Fruit fly (Drosophila melanogaster) whole organism, embryonic: ENCODE results near the gene CG31459.

Experiments used
- ATbp ChIP-seq: fragments of 200-800 bp; sonication (Bioruptor generic); optimal IDR thresholded peaks from 2 replicates; lab custom pipeline; 2017; ENCODE audit warnings: missing biosample characterization, mild to moderate bottlenecking, missing genetic modification characterization, missing genetic modification reagents
- Adf1 ChIP-seq: fragments of 200-800 bp; sonication (Bioruptor generic); IDR thresholded peaks from 2 replicates; pipeline ENCODE4 v1.3.6; 2022; ENCODE audit warnings: missing biosample characterization, missing genetic modification characterization
- Atf6 ChIP-seq: fragments of 200-800 bp; sonication (Bioruptor generic); IDR thresholded peaks from 2 replicates; pipeline ENCODE4 v1.3.6; 2022; ENCODE audit warnings: missing biosample characterization, missing genetic modification characterization
- Awh ChIP-seq: fragments of 200-800 bp; sonication (Bioruptor generic); IDR thresholded peaks from 2 replicates; pipeline ENCODE4, ENCODE4 v1.3.6; 2022; ENCODE audit warnings: missing biosample characterization, missing genetic modification characterization
- B-H2 ChIP-seq: fragments of 200-800 bp; sonication (Bioruptor generic); optimal IDR thresholded peaks from 2 replicates; lab custom pipeline; 2018; ENCODE audit warnings: missing biosample characterization, mild to moderate bottlenecking, missing genetic modification characterization
- BtbVII ChIP-seq: fragments of 200-800 bp; sonication (Bioruptor generic); optimal IDR thresholded peaks from 3 replicates; lab custom pipeline; 2017; ENCODE audit warnings: missing biosample characterization, mild to moderate bottlenecking, missing genetic modification characterization
- CG10979 ChIP-seq: fragments of 200-800 bp; sonication (Bioruptor generic); optimal IDR thresholded peaks from 2 replicates; lab custom pipeline; 2018; ENCODE audit warnings: missing biosample characterization, mild to moderate bottlenecking, missing genetic modification characterization, moderate library complexity
- CG11696 ChIP-seq: fragments of 200-800 bp; sonication (Bioruptor generic); IDR thresholded peaks from 2 replicates; pipeline ENCODE4 v1.3.6; 2022; ENCODE audit warnings: missing biosample characterization, missing genetic modification characterization
- CG12219 ChIP-seq: fragments of 200-800 bp; sonication (Bioruptor generic); optimal IDR thresholded peaks from 3 replicates; lab custom pipeline; 2018; ENCODE audit warnings: missing biosample characterization, mild to moderate bottlenecking, missing genetic modification characterization
- CG12744 ChIP-seq: fragments of 200-800 bp; sonication (Bioruptor generic); optimal IDR thresholded peaks from 2 replicates; lab custom pipeline; 2016; ENCODE audit warnings: missing biosample characterization, missing genetic modification characterization
- CG14050 ChIP-seq: fragments of 200-800 bp; sonication (Bioruptor generic); IDR thresholded peaks from 3 replicates; pipeline ENCODE4 v1.3.6; 2022; ENCODE audit warnings: missing biosample characterization, missing genetic modification characterization
- CG17612 ChIP-seq: fragments of 200-800 bp; sonication (Bioruptor generic); IDR thresholded peaks from 2 replicates; pipeline ENCODE4 v1.3.6; 2022; ENCODE audit warnings: missing biosample characterization, missing genetic modification characterization
- CG18262 ChIP-seq: fragments of 200-800 bp; optimal IDR thresholded peaks from 3 replicates; lab custom pipeline; 2019; ENCODE audit warnings: missing biosample characterization, mild to moderate bottlenecking, missing genetic modification characterization, moderate library complexity
- CG32532 ChIP-seq: fragments of 200-800 bp; sonication (Bioruptor generic); IDR thresholded peaks from 2 replicates; pipeline ENCODE4 v1.3.6; 2022; ENCODE audit warnings: missing biosample characterization, missing genetic modification characterization
- CG3995 ChIP-seq: fragments of 200-800 bp; sonication (Bioruptor generic); optimal IDR thresholded peaks from 3 replicates; lab custom pipeline; 2016; ENCODE audit warnings: missing biosample characterization, missing genetic modification characterization
- CG5180 ChIP-seq: fragments of 200-800 bp; sonication (Bioruptor generic); optimal IDR thresholded peaks from 3 replicates; lab custom pipeline; 2017; ENCODE audit warnings: missing biosample characterization, missing genetic modification characterization, mild to moderate bottlenecking, moderate library complexity, missing genetic modification reagents
- CG5953 ChIP-seq: fragments of 200-800 bp; sonication (Bioruptor generic); IDR thresholded peaks from 2 replicates; pipeline ENCODE4 v1.3.6; 2022; ENCODE audit warnings: missing biosample characterization, missing genetic modification characterization
- CG6689 ChIP-seq: fragments of 200-800 bp; sonication (Bioruptor generic); IDR thresholded peaks from 2 replicates; pipeline ENCODE4 v1.3.6; 2022; ENCODE audit warnings: missing biosample characterization, missing genetic modification characterization
- CG6813 ChIP-seq: fragments of 200-800 bp; sonication (Bioruptor generic); optimal IDR thresholded peaks from 2 replicates; lab custom pipeline; 2017; ENCODE audit warnings: missing biosample characterization, missing genetic modification characterization, mild to moderate bottlenecking, moderate library complexity, missing genetic modification reagents
- CG7357 ChIP-seq: fragments of 200-800 bp; sonication (Bioruptor generic); IDR thresholded peaks from 3 replicates; pipeline ENCODE4 v1.3.6; 2022; ENCODE audit warnings: missing biosample characterization, missing genetic modification characterization
- CG9817 ChIP-seq: fragments of 200-800 bp; sonication (Bioruptor generic); optimal IDR thresholded peaks from 2 replicates; lab custom pipeline; 2018; ENCODE audit warnings: missing biosample characterization, mild to moderate bottlenecking, missing genetic modification characterization, moderate library complexity
- CG9932 ChIP-seq: fragments of 200-800 bp; sonication (Bioruptor generic); IDR thresholded peaks from 2 replicates; pipeline ENCODE4 v1.3.6; 2022; ENCODE audit warnings: missing biosample characterization, missing genetic modification characterization
- CHES-1-like ChIP-seq: fragments of 200-800 bp; sonication (Bioruptor generic); optimal IDR thresholded peaks from 2 replicates; lab custom pipeline; 2016; ENCODE audit warnings: missing biosample characterization, missing genetic modification characterization
- Fer1 ChIP-seq: fragments of 200-800 bp; sonication (Bioruptor generic); optimal IDR thresholded peaks from 2 replicates; lab custom pipeline; 2017; ENCODE audit warnings: missing biosample characterization, mild to moderate bottlenecking, missing genetic modification characterization
- HmgZ ChIP-seq: fragments of 200-800 bp; sonication (Bioruptor generic); optimal IDR thresholded peaks from 2 replicates; lab custom pipeline; 2018; ENCODE audit warnings: missing biosample characterization, mild to moderate bottlenecking, missing genetic modification characterization
- Hmx ChIP-seq: fragments of 200-800 bp; sonication (Bioruptor generic); optimal IDR thresholded peaks from 2 replicates; lab custom pipeline; 2016; ENCODE audit warnings: missing biosample characterization, missing genetic modification characterization
- MESR4 ChIP-seq: fragments of 200-800 bp; sonication (Bioruptor generic); optimal IDR thresholded peaks from 2 replicates; lab custom pipeline; 2018; ENCODE audit warnings: missing biosample characterization, mild to moderate bottlenecking, missing genetic modification characterization, moderate library complexity
- Vsx1 ChIP-seq: fragments of 200-800 bp; sonication (Bioruptor generic); optimal IDR thresholded peaks from 2 replicates; lab custom pipeline; 2017; ENCODE audit warnings: missing biosample characterization, mild to moderate bottlenecking, missing genetic modification characterization, missing genetic modification reagents
- bcd ChIP-seq: fragments of 200-800 bp; sonication (Bioruptor generic); optimal IDR thresholded peaks from 2 replicates; lab custom pipeline; 2017; ENCODE audit warnings: missing biosample characterization, mild to moderate bottlenecking, missing genetic modification characterization
- chinmo ChIP-seq: fragments of 200-800 bp; sonication (Bioruptor generic); IDR thresholded peaks from 4 replicates; pipeline ENCODE4 v1.3.6; 2022; ENCODE audit warnings: missing biosample characterization, missing genetic modification characterization; ENCODE audit not compliant: partially characterized antibody
- chm ChIP-seq: fragments of 200-800 bp; sonication (Bioruptor generic); IDR thresholded peaks from 2 replicates; pipeline ENCODE4 v1.3.6; 2022; ENCODE audit warnings: missing biosample characterization, missing genetic modification characterization
- crol ChIP-seq: fragments of 200-800 bp; sonication (Bioruptor generic); IDR thresholded peaks from 2 replicates; pipeline ENCODE4 v1.3.6; 2022; ENCODE audit warnings: missing biosample characterization, missing genetic modification characterization
- dpn ChIP-seq, 2 experiments: fragments of 200-800 bp; sonication (Bioruptor generic); optimal IDR thresholded peaks; 3 replicates each; lab custom pipeline; 2016; ENCODE audit warnings: missing biosample characterization in 2 of 2, missing genetic modification characterization in 2 of 2
- en ChIP-seq: fragments of 200-800 bp; sonication (Bioruptor generic); optimal IDR thresholded peaks from 2 replicates; lab custom pipeline; 2016; ENCODE audit warnings: missing biosample characterization, missing genetic modification characterization
- eyg ChIP-seq: fragments of 200-800 bp; sonication (Bioruptor generic); optimal IDR thresholded peaks from 3 replicates; lab custom pipeline; 2016; ENCODE audit warnings: missing biosample characterization, missing genetic modification characterization
- gsb-n ChIP-seq: fragments of 200-800 bp; sonication (Bioruptor generic); optimal IDR thresholded peaks from 3 replicates; lab custom pipeline; 2018; ENCODE audit warnings: missing biosample characterization, mild to moderate bottlenecking, missing genetic modification characterization
- kay ChIP-seq: fragments of 200-800 bp; sonication (Bioruptor generic); optimal IDR thresholded peaks from 2 replicates; lab custom pipeline; 2016; ENCODE audit warnings: missing biosample characterization, missing genetic modification characterization
- ken ChIP-seq: fragments of 200-800 bp; sonication (Bioruptor generic); IDR thresholded peaks from 3 replicates; pipeline ENCODE4 v1.3.6; 2022; ENCODE audit warnings: missing biosample characterization, missing genetic modification characterization
- lilli ChIP-seq: fragments of 200-800 bp; sonication (Bioruptor generic); optimal IDR thresholded peaks from 3 replicates; lab custom pipeline; 2016; ENCODE audit warnings: missing biosample characterization, missing genetic modification characterization
- mam ChIP-seq: fragments of 200-800 bp; sonication (Bioruptor generic); optimal IDR thresholded peaks from 3 replicates; lab custom pipeline; 2016; ENCODE audit warnings: missing biosample characterization, missing genetic modification characterization
- nerfin-1 ChIP-seq: fragments of 200-800 bp; sonication (Bioruptor generic); optimal IDR thresholded peaks from 3 replicates; lab custom pipeline; 2019; ENCODE audit warnings: missing biosample characterization, mild to moderate bottlenecking, missing genetic modification characterization, moderate library complexity
- nmo ChIP-seq: fragments of 200-800 bp; sonication (Bioruptor generic); optimal IDR thresholded peaks from 2 replicates; lab custom pipeline; 2018; ENCODE audit warnings: missing biosample characterization, mild to moderate bottlenecking, missing genetic modification characterization, moderate library complexity
- otp ChIP-seq: fragments of 200-800 bp; sonication (Bioruptor generic); IDR thresholded peaks from 3 replicates; pipeline ENCODE4, ENCODE4 v1.3.6; 2022; ENCODE audit warnings: missing biosample characterization, missing genetic modification characterization
- pho ChIP-seq: fragments of 200-800 bp; sonication (Bioruptor generic); optimal IDR thresholded peaks from 2 replicates; lab custom pipeline; 2016; ENCODE audit warnings: missing biosample characterization, missing genetic modification characterization
- ranshi ChIP-seq: fragments of 200-800 bp; sonication (Bioruptor generic); IDR thresholded peaks from 2 replicates; pipeline ENCODE4 v1.3.6; 2022; ENCODE audit warnings: missing biosample characterization, missing genetic modification characterization
- repo ChIP-seq: fragments of 200-800 bp; sonication (Bioruptor generic); optimal IDR thresholded peaks from 2 replicates; lab custom pipeline; 2016; ENCODE audit warnings: missing biosample characterization, missing genetic modification characterization
- salm ChIP-seq: fragments of 200-800 bp; sonication (Bioruptor generic); optimal IDR thresholded peaks from 2 replicates; lab custom pipeline; 2018; ENCODE audit warnings: missing biosample characterization, mild to moderate bottlenecking, missing genetic modification characterization
- sug ChIP-seq: fragments of 200-800 bp; optimal IDR thresholded peaks from 2 replicates; lab custom pipeline; 2019; ENCODE audit warnings: missing biosample characterization, mild to moderate bottlenecking, missing genetic modification characterization, moderate library complexity
- tx ChIP-seq: fragments of 200-800 bp; sonication (Bioruptor generic); optimal IDR thresholded peaks from 2 replicates; lab custom pipeline; 2016; ENCODE audit warnings: missing biosample characterization, missing genetic modification characterization
- zfh1 ChIP-seq: fragments of 200-800 bp; sonication (Bioruptor generic); IDR thresholded peaks from 3 replicates; pipeline ENCODE4 v1.3.6; 2022; ENCODE audit warnings: missing biosample characterization, missing genetic modification characterization

Gene CG31459

DNA sequence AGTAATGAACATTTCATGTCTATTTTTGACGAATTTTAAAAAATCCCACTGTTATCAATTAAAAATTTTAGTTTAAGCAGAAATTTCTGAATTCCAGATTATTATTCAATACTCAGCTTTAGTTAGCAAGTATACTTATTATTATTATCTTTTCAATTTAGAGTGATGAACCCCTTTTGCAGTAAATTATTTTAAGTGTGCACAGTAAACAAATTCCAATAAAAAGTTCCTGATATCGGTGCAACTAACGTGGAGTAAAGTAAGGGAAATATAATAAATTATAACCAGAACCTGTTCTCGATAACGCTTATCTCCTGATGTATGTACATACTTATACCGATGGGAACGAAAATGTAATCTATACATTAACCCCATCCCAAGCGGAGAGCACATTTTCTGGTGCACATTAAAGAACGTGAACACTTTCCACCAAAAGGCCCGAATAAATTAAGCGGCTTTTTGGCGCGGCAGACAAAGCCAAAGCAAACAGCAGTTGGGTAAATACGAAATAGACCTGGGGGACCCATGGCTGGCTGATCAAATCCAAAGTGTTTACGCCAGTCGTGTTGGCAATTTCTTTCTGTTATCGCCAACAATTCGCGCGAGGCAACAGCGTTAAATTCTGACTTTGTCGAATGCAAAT lies 17.5 kb downstream of the CG31459 start (continued):
- TF ChIP-seq bcd (peak; percentile 42), zfh1 (GFP tag; lab: Robert Waterston, UW) (peak; percentile 34; the same call in 1 of the 3 replicates), Hmx (no peak), CG10979 (tag; lab: Kevin White, UChicago) (no peak), sug (tag; lab: Kevin White, UChicago) (peak; percentile 37), gsb-n (tag; lab: Kevin White, UChicago) (no peak), CG6689 (GFP tag; lab: Robert Waterston, UW) (no peak), HmgZ (tag; lab: Kevin White, UChicago) (peak; percentile 31), CHES-1-like (GFP tag; lab: Kevin White, UChicago) (peak; percentile 10), B-H2 (GFP tag; lab: Kevin White, UChicago) (peak; percentile 23), chinmo (0 out of 4 replicates have a peak, but pooled peaks have one; percentile 51), CG12219 (GFP tag; lab: Kevin White, UChicago) (peak; percentile 22), eyg (peak; percentile 21), CG5180 (GFP tag; lab: Kevin White, UChicago) (peak; percentile 31), CG9932 (no peak; the same call in 1 of the 2 replicates), tx (no peak), nerfin-1 (tag; lab: Kevin White, UChicago) (no peak), en (GFP tag; lab: Kevin White, UChicago) (no peak), nmo (no peak), CG12744 (peak; percentile 8), CG6813 (GFP tag; lab: Kevin White, UChicago) (peak; percentile 65), CG32532 (GFP tag; lab: Robert Waterston, UW) (peak; percentile 50; the same call in 1 of the 2 replicates), CG11696 (no peak), mam (GFP tag; lab: Kevin White, UChicago) (peak; percentile 29), lilli (GFP tag; lab: Kevin White, UChicago) (peak; percentile 38), Adf1 (GFP tag; lab: Robert Waterston, UW) (peak; percentile 44; the same call in 1 of the 2 replicates), Atf6 (peak; percentile 70; the same call in 1 of the 2 replicates), dpn (GFP tag; optimal IDR thresholded peaks at IDR 0.05; lab: Kevin White, UChicago) (peak in 1 of 2 experiments; percentile 2), otp (GFP tag; lab: Robert Waterston, UW) (0 out of 3 replicates have a peak, but pooled peaks have one; percentile 31), ATbp (GFP tag; lab: Kevin White, UChicago) (peak; percentile 67), salm (tag; lab: Kevin White, UChicago) (peak; percentile 2), CG5953 (GFP tag; lab: Robert Waterston, UW) (0 out of 2 replicates have a peak, but pooled peaks have one; percentile 6), CG9817 (tag; lab: Kevin White, UChicago) (no peak), CG7357 (no peak), repo (GFP tag; lab: Kevin White, UChicago) (peak; percentile 12), Vsx1 (GFP tag; lab: Kevin White, UChicago) (peak; percentile 43), Awh (peak; percentile 66), BtbVII (GFP tag; lab: Kevin White, UChicago) (peak; percentile 68), CG18262 (tag; lab: Kevin White, UChicago) (no peak), pho (GFP tag; lab: Kevin White, UChicago) (peak; percentile 37), CG3995 (GFP tag; lab: Kevin White, UChicago) (peak; percentile 3), kay (peak; percentile 1), chm (GFP tag; lab: Robert Waterston, UW) (peak; percentile 61), MESR4 (no peak), Fer1 (GFP tag; lab: Kevin White, UChicago) (peak; percentile 61), ranshi (GFP tag; lab: Robert Waterston, UW) (no peak), ken (GFP tag; lab: Robert Waterston, UW) (peak; percentile 48; the same call in 1 of the 3 replicates), CG14050 (GFP tag; lab: Robert Waterston, UW) (no peak), CG17612 (GFP tag; lab: Robert Waterston, UW) (no peak), crol (GFP tag; lab: Robert Waterston, UW) (no peak)
